Worm (Caenorhabditis elegans): Measurements from ENCODE around the gene daf-19.

DNA sequence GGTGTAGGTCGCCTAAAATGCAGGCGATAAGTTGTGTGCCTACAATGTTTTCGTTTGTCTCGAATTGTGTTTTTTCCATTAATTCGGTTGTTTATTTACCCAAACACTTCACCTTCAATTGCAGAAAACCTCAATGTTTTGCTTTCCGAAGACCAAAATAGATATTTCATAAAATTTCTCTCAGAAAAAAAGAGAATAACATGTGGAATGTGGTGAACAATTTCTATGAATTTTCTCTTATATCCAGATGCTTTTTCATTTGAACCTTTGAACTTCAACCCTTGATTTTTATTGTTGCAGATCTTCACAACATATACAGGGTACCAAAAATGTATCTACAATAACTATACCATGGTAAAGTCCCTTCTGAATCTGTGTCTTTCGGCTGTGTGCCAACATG is 37.3 kb upstream of the daf-19 start, which contains the start of gene T01E8.1:
- TF ChIP-seq ceh-82 (tag; optimal IDR thresholded peaks at IDR 0.05): no peak
- TF ChIP-seq pha-4 (tag; optimal IDR thresholded peaks at IDR 0.05): no peak
- no peak for TF ChIP-seq skn-1 (tag; optimal IDR thresholded peaks at IDR 0.05)
- no peak for TF ChIP-seq snpc-4 (tag; optimal IDR thresholded peaks at IDR 0.05)
- TF ChIP-seq nhr-77 (tag; optimal IDR thresholded peaks at IDR 0.05): no peak
- TF ChIP-seq nhr-11 (tag; optimal IDR thresholded peaks at IDR 0.05): no peak
- TF ChIP-seq fos-1 (tag; optimal IDR thresholded peaks at IDR 0.05): no peak
- TF ChIP-seq ceh-16 (tag; optimal IDR thresholded peaks at IDR 0.05): no peak
- no peak for TF ChIP-seq nfya-1 (tag; optimal IDR thresholded peaks at IDR 0.05; ENCODE audit: insufficient read depth)
- TF ChIP-seq pqm-1 (tag; optimal IDR thresholded peaks at IDR 0.05): no peak
